Fruit fly (Drosophila melanogaster) whole organism, pupa: ENCODE data around the gene CG46509.
"Not testable (repeated sequence)": the region's sequence is repeated elsewhere in the genome, so short reads cannot be mapped to it uniquely, and the experiment has no call there.

Experiments
- CG12605 ChIP-seq: fragments of 200-800 bp; sonication (Bioruptor generic); IDR thresholded peaks from 2 replicates; pipeline ENCODE4 v1.3.6; 2022; ENCODE audit warnings: missing biosample characterization, missing genetic modification characterization
- CG4496 ChIP-seq: fragments of 200-800 bp; sonication (Bioruptor generic); IDR thresholded peaks from 3 replicates; pipeline ENCODE4 v1.3.6; 2022; ENCODE audit warnings: missing biosample characterization, missing genetic modification characterization
- CG8159 ChIP-seq: fragments of 200-800 bp; sonication (Bioruptor generic); optimal IDR thresholded peaks from 3 replicates; lab custom pipeline; 2018; ENCODE audit warnings: missing biosample characterization, mild to moderate bottlenecking, missing genetic modification characterization, moderate library complexity
- CG8301 ChIP-seq: fragments of 200-800 bp; sonication (Bioruptor generic); optimal IDR thresholded peaks from 2 replicates; lab custom pipeline; 2018; ENCODE audit warnings: missing biosample characterization, mild to moderate bottlenecking, missing genetic modification characterization
- CG9948 ChIP-seq: fragments of 200-800 bp; sonication (Bioruptor generic); optimal IDR thresholded peaks from 2 replicates; lab custom pipeline; 2018; ENCODE audit warnings: missing biosample characterization, mild to moderate bottlenecking, missing genetic modification characterization, moderate library complexity
- D1 ChIP-seq: fragments of 200-800 bp; sonication (Bioruptor generic); optimal IDR thresholded peaks from 2 replicates; lab custom pipeline; 2018; ENCODE audit warnings: missing biosample characterization, mild to moderate bottlenecking, missing genetic modification characterization, moderate library complexity
- Pif1B ChIP-seq: fragments of 200-800 bp; sonication (Bioruptor generic); optimal IDR thresholded peaks from 3 replicates; lab custom pipeline; 2016; ENCODE audit warnings: missing biosample characterization, missing genetic modification characterization
- Snoo ChIP-seq: fragments of 200-800 bp; sonication (Bioruptor generic); optimal IDR thresholded peaks from 3 replicates; lab custom pipeline; 2017; ENCODE audit warnings: missing biosample characterization, mild to moderate bottlenecking, missing genetic modification characterization, inconsistent platforms
- rn ChIP-seq: fragments of 200-800 bp; sonication (Bioruptor generic); IDR thresholded peaks from 2 replicates; pipeline ENCODE4 v1.3.6; 2022; ENCODE audit warnings: missing biosample characterization, missing genetic modification characterization

- not testable (repeated sequence) for TF ChIP-seq D1 (tag; lab: Kevin White, UChicago); CG4496 (GFP tag; lab: Robert Waterston, UW); CG12605 (GFP tag; lab: Robert Waterston, UW); Snoo; Pif1B (GFP tag; lab: Kevin White, UChicago); CG8159 (tag; lab: Kevin White, UChicago); CG9948 (tag; lab: Kevin White, UChicago); CG8301 (tag; lab: Kevin White, UChicago); rn (GFP tag; lab: Robert Waterston, UW)
Observed at dm6 chrX:22191973-22192372, 19.5 kb downstream of the CG46509 start, which contains the start of gene CG46513.
